Fruit fly (Drosophila melanogaster): ENCODE results near the gene Rpn5.

DNA sequence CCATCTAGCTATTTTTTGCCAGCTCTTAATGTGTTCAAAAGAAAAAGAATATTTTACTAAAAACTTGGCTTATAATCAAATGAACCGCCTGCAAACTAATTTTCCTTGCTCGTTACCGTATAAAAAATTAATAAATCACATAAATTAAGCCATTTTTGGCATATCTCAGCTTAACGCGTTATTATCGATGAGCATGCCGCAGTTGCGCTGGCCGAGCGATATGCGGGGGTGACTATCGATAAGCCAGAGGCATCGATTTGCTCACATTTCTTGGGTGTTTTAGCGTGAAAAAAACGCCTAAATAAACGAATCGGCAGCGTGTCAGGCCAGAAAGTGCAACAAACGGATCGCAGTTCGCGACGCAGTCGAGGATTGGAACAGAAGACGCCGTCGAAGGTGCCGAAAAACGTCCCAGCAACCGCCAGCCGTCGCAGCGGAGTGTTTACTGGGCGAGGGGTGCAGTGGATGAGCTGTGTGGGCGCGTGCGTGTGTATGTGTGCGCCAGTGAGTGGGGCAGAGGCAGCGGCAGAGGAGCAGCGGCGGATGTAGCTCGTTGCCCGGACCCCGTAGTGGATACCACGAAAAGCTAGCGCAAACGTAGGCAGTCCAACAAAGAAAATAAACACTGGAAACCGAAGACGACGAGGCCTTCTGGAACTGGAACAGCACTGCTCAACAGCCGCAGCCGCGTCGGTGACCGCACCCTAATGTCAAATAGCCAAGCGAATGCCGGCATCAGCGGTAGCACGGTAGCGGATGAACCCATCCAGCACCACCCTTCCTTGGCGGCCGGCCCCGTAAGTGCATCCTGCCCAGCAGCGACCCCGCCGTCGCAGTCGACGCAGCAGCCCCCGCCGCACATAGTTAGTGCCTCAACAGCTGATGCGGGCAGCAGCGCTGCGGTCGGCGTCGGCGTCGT lies 46.8 kb upstream of the Rpn5 start, which contains the start of the genes Sym and Madm:
- TF ChIP-seq en (GFP tag; optimal IDR thresholded peaks at IDR 0.05) = no peak
- no peak for TF ChIP-seq Dbx (GFP tag; IDR thresholded peaks at IDR 0.05)
- TF ChIP-seq insv (GFP tag; optimal IDR thresholded peaks at IDR 0.05) = no peak
- peak; percentile 96 for TF ChIP-seq MESR4 (GFP tag; optimal IDR thresholded peaks at IDR 0.05)
- peak; percentile 53; the same call in 1 of the 2 replicates for TF ChIP-seq CG6272 (GFP tag; IDR thresholded peaks at IDR 0.05)
- TF ChIP-seq CG8359 (GFP tag; optimal IDR thresholded peaks at IDR 0.05; ENCODE audit: borderline replicate concordance) = no peak
- peak; percentile 63 for TF ChIP-seq gro (GFP tag; optimal IDR thresholded peaks at IDR 0.05)
- no peak for TF ChIP-seq CG18619 (GFP tag; optimal IDR thresholded peaks at IDR 0.05)
- TF ChIP-seq Deaf1 (tag; optimal IDR thresholded peaks at IDR 0.05) = no peak
- peak; percentile 32 for TF ChIP-seq fu2 (GFP tag; optimal IDR thresholded peaks at IDR 0.05)

Measured in whole organism, embryonic.